Fruit fly (Drosophila melanogaster): Measurements from ENCODE around the gene CG14153.

DNA sequence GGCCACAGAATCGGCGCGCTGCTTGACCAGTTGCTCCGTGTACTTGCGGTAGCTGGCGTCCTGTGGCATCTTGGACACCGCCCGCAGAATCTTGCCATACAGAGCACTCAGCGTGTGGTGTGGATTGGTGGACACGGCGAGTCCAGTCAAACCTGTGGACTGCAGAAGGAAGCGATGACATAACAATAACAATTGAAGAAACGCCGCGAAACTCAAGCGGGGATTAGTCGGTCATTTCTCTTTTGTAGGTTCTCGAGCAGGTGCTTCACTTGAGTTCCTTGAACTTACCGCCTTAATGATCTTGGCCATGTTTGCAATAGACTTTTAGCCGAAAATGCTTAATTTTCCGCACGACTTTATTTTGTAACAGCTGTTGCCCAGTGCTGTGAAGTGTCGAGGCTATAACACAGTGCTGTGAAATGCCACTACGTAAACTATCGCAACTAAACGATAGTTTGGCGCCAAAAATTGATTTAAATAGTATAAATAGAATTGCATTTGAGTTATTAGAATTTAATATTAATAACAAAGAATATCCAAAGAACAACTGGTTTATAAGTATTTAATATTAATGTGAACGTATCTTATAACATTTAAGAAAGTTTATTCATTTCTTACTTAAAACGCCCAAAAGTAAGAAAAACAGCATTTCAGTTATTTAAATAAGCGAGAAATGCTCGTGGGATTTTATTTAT lies 50.5 kb downstream of the CG14153 start, which contains the start of gene ND-13B:
- TF ChIP-seq CG8478 (optimal IDR thresholded peaks at IDR 0.05): no peak
- TF ChIP-seq CTCF (optimal IDR thresholded peaks at IDR 0.05): no peak

Measured in S2 (cell line).